Worm (Caenorhabditis elegans) whole organism, L3 larva: Measurements from ENCODE around the gene F59B1.10.

Experiments used
- elt-3 ChIP-seq, 3 experiments: fragments of 150-350 bp in 1 of 3; sonication (generic microtip) in 2 of 3; optimal IDR thresholded peaks; 2 replicates in 2 of 3; 4 replicates in 1 of 3; lab custom pipeline; 2014 to 2017; ENCODE audit warnings: missing biosample characterization in 3 of 3, missing genetic modification characterization in 3 of 3
- fkh-10 ChIP-seq: sonication (generic microtip); optimal IDR thresholded peaks from 2 replicates; lab custom pipeline; 2017; ENCODE audit warnings: missing biosample characterization, missing genetic modification reagents, missing genetic modification characterization
- nhr-23 ChIP-seq: fragments of 150-350 bp; optimal IDR thresholded peaks from 2 replicates; lab custom pipeline; 2014; ENCODE audit warnings: missing biosample characterization, missing genetic modification reagents, missing genetic modification characterization
- pha-4 ChIP-seq: fragments of 150-350 bp; optimal IDR thresholded peaks from 2 replicates; lab custom pipeline; 2014; ENCODE audit warnings: missing biosample characterization, missing genetic modification reagents, missing genetic modification characterization
- pqm-1 ChIP-seq: fragments of 150-350 bp; optimal IDR thresholded peaks from 2 replicates; lab custom pipeline; 2017; ENCODE audit warnings: missing biosample characterization, missing genetic modification characterization, inconsistent platforms
- unc-62 ChIP-seq: fragments of 150-350 bp; sonication (generic microtip); optimal IDR thresholded peaks from 4 replicates; lab custom pipeline; 2014; ENCODE audit warnings: missing biosample characterization, missing genetic modification reagents, missing genetic modification characterization

- TF ChIP-seq fkh-10 (GFP tag; lab: Kevin White, UChicago) = no peak
- no peak for TF ChIP-seq nhr-23 (tag; lab: Kevin White, UChicago)
- no peak for TF ChIP-seq pha-4 (tag; lab: Kevin White, UChicago)
- no peak for TF ChIP-seq pqm-1 (tag; lab: Kevin White, UChicago)
- TF ChIP-seq unc-62 (GFP tag; lab: Kevin White, UChicago) = no peak
- TF ChIP-seq elt-3 (tag; optimal IDR thresholded peaks at IDR 0.05; lab: Kevin White, UChicago) = no peak
These were observed 41.0 kb upstream of the F59B1.10 start for ce11 chrV:3688733-3689132.
